Worm (Caenorhabditis elegans) whole organism, L4 larva: ENCODE measurements around the gene sgcb-1.
A peak's percentile ranks its signal among the peaks of the same experiment; 100 is the strongest.

ENCODE experiments used
- D1046.2 ChIP-seq: fragments of 200-800 bp; sonication (Bioruptor generic); IDR thresholded peaks from 2 replicates; pipeline ENCODE4 v1.3.6; 2022; ENCODE audit warnings: missing genetic modification characterization, missing compliant biosample characterization
- R02D3.7 ChIP-seq: fragments of 150-350 bp; sonication (generic microtip); optimal IDR thresholded peaks from 3 replicates; lab custom pipeline; 2014; ENCODE audit warnings: missing biosample characterization, missing genetic modification characterization
- T20F7.1 ChIP-seq: fragments of 200-800 bp; sonication (Bioruptor generic); optimal IDR thresholded peaks from 2 replicates; lab custom pipeline; 2018; ENCODE audit warnings: mild to moderate bottlenecking, missing genetic modification characterization, missing compliant biosample characterization
- T26A8.4 ChIP-seq: fragments of 200-800 bp; sonication (Bioruptor generic); IDR thresholded peaks from 2 replicates; pipeline ENCODE4 v1.3.6; 2022; ENCODE audit warnings: missing genetic modification characterization, missing compliant biosample characterization
- Y48G9A.11 ChIP-seq: fragments of 200-800 bp; sonication (Bioruptor generic); IDR thresholded peaks from 2 replicates; pipeline ENCODE4 v1.3.6; 2022; ENCODE audit warnings: missing genetic modification reagents, missing genetic modification characterization, missing compliant biosample characterization
- Y5F2A.4 ChIP-seq: fragments of 200-800 bp; sonication (Bioruptor generic); optimal IDR thresholded peaks from 2 replicates; lab custom pipeline; 2018; ENCODE audit warnings: mild to moderate bottlenecking, missing genetic modification characterization, missing compliant biosample characterization
- aha-1 ChIP-seq: fragments of 150-350 bp; peaks from one replicate; lab custom pipeline; 2014; ENCODE audit warnings: missing biosample characterization, missing genetic modification characterization
- ceh-20 ChIP-seq: fragments of 200-800 bp; sonication (Bioruptor generic); IDR thresholded peaks from 2 replicates; pipeline ENCODE4 v1.3.6; 2022; ENCODE audit warnings: missing genetic modification reagents, missing genetic modification characterization, missing compliant biosample characterization
- ceh-32 ChIP-seq: sonication (generic microtip); optimal IDR thresholded peaks from 2 replicates; lab custom pipeline; 2016; ENCODE audit warnings: mild to moderate bottlenecking, missing genetic modification characterization, missing compliant biosample characterization; ENCODE audit not compliant: poor library complexity
- cey-2 ChIP-seq: sonication (generic microtip); optimal IDR thresholded peaks from 3 replicates; lab custom pipeline; 2017; ENCODE audit warnings: missing genetic modification characterization, mild to moderate bottlenecking, missing compliant biosample characterization, antibody characterized with exemption, borderline replicate concordance; ENCODE audit not compliant: insufficient read depth
- daf-16 ChIP-seq, 3 experiments: sonication (generic microtip); optimal IDR thresholded peaks; 2 replicates each; lab custom pipeline; 2016 to 2017; ENCODE audit warnings: missing genetic modification characterization in 3 of 3, missing genetic modification reagents in 3 of 3, mild to moderate bottlenecking in 2 of 3, missing compliant biosample characterization in 2 of 3, missing biosample characterization in 1 of 3, moderate library complexity in 1 of 3
- daf-19 ChIP-seq: fragments of 200-800 bp; sonication (Bioruptor generic); conservative IDR thresholded peaks from 2 replicates; pipeline ENCODE4 v1.3.6; 2022; ENCODE audit warnings: missing genetic modification characterization, missing compliant biosample characterization
- dmd-6 ChIP-seq: fragments of 200-800 bp; sonication (Bioruptor generic); IDR thresholded peaks from 2 replicates; pipeline ENCODE4 v1.3.6; 2022; ENCODE audit warnings: missing genetic modification reagents, missing genetic modification characterization, missing compliant biosample characterization
- dmd-8 ChIP-seq: fragments of 200-800 bp; sonication (Bioruptor generic); IDR thresholded peaks from 2 replicates; pipeline ENCODE4 v1.3.6; 2022; ENCODE audit warnings: missing genetic modification characterization, missing compliant biosample characterization
- dmd-9 ChIP-seq: fragments of 200-800 bp; sonication (Bioruptor generic); IDR thresholded peaks from 2 replicates; pipeline ENCODE4 v1.3.6; 2022; ENCODE audit warnings: missing genetic modification reagents, missing genetic modification characterization, missing compliant biosample characterization
- egl-43 ChIP-seq: fragments of 200-800 bp; sonication (Bioruptor generic); IDR thresholded peaks from 2 replicates; pipeline ENCODE4 v1.3.6; 2022; ENCODE audit warnings: missing genetic modification reagents, missing genetic modification characterization, missing compliant biosample characterization
- fkh-10 ChIP-seq: fragments of 150-350 bp; optimal IDR thresholded peaks from 2 replicates; lab custom pipeline; 2014; ENCODE audit warnings: missing biosample characterization, missing genetic modification reagents, missing genetic modification characterization
- hlh-11 ChIP-seq: fragments of 200-800 bp; sonication (Bioruptor generic); optimal IDR thresholded peaks from 2 replicates; lab custom pipeline; 2018; ENCODE audit warnings: mild to moderate bottlenecking, missing genetic modification characterization, missing compliant biosample characterization
- hlh-30 ChIP-seq: sonication (generic microtip); optimal IDR thresholded peaks from 2 replicates; lab custom pipeline; 2017; ENCODE audit warnings: antibody characterized with exemption, mild to moderate bottlenecking, missing genetic modification characterization, missing compliant biosample characterization; ENCODE audit not compliant: insufficient read depth
- lin-39 ChIP-seq: fragments of 150-350 bp; optimal IDR thresholded peaks from 2 replicates; lab custom pipeline; 2014; ENCODE audit warnings: missing biosample characterization, missing genetic modification reagents, missing genetic modification characterization
- mdl-1 ChIP-seq, 2 experiments: fragments of 150-350 bp in 1 of 2; sonication (generic microtip) in 1 of 2; optimal IDR thresholded peaks; 2 replicates each; lab custom pipeline; 2014 to 2017; ENCODE audit warnings: missing biosample characterization in 2 of 2, missing genetic modification characterization in 2 of 2
- mdt-29 ChIP-seq: fragments of 200-800 bp; sonication (Bioruptor generic); IDR thresholded peaks from 2 replicates; pipeline ENCODE4 v1.3.6; 2022; ENCODE audit warnings: missing genetic modification reagents, missing genetic modification characterization, missing compliant biosample characterization
- mep-1 ChIP-seq: fragments of 150-350 bp; sonication (generic microtip); optimal IDR thresholded peaks from 3 replicates; lab custom pipeline; 2014; ENCODE audit warnings: missing biosample characterization, missing genetic modification characterization
- mes-2 ChIP-seq: sonication (generic microtip); optimal IDR thresholded peaks from 2 replicates; lab custom pipeline; 2016; ENCODE audit warnings: missing genotype, mild to moderate bottlenecking, missing genetic modification characterization, missing compliant biosample characterization; ENCODE audit not compliant: poor library complexity, severe bottlenecking
- mxl-2 ChIP-seq: fragments of 200-800 bp; sonication (Bioruptor generic); conservative IDR thresholded peaks from 2 replicates; pipeline ENCODE4 v1.3.6; 2022; ENCODE audit warnings: missing genetic modification reagents, missing genetic modification characterization, missing compliant biosample characterization
- mxl-3 ChIP-seq: fragments of 200-800 bp; sonication (Bioruptor generic); optimal IDR thresholded peaks from 2 replicates; lab custom pipeline; 2018; ENCODE audit warnings: mild to moderate bottlenecking, missing genetic modification characterization, missing compliant biosample characterization
- nhr-25 ChIP-seq: sonication (generic microtip); optimal IDR thresholded peaks from 2 replicates; lab custom pipeline; 2017; ENCODE audit warnings: missing genetic modification characterization, mild to moderate bottlenecking, missing compliant biosample characterization, antibody characterized with exemption, moderate library complexity, borderline replicate concordance; ENCODE audit not compliant: insufficient read depth
- nhr-28 ChIP-seq: fragments of 150-350 bp; optimal IDR thresholded peaks from 2 replicates; lab custom pipeline; 2014; ENCODE audit warnings: missing biosample characterization, missing genetic modification characterization
- nhr-41 ChIP-seq: fragments of 200-800 bp; sonication (Bioruptor generic); IDR thresholded peaks from 2 replicates; pipeline ENCODE4 v1.3.6; 2022; ENCODE audit warnings: missing genetic modification reagents, missing genetic modification characterization, missing compliant biosample characterization
- nhr-48 ChIP-seq: sonication (generic microtip); optimal IDR thresholded peaks from 2 replicates; lab custom pipeline; 2016; ENCODE audit warnings: mild to moderate bottlenecking, missing genetic modification characterization, missing compliant biosample characterization
- nhr-6 ChIP-seq: fragments of 150-350 bp; optimal IDR thresholded peaks from 2 replicates; lab custom pipeline; 2014; ENCODE audit warnings: missing biosample characterization, missing genetic modification characterization
- pha-4 ChIP-seq, 2 experiments: fragments of 150-350 bp in 1 of 2; fragments of 200-800 bp in 1 of 2; sonication (Bioruptor generic) in 1 of 2; IDR thresholded peaks in 1 of 2; optimal IDR thresholded peaks in 1 of 2; 2 replicates each; pipeline versions ENCODE4 v1.3.6 to Lab custom; 2014 to 2022; ENCODE audit warnings: missing genetic modification characterization in 2 of 2, missing genetic modification reagents in 2 of 2, missing biosample characterization in 1 of 2, missing compliant biosample characterization in 1 of 2
- pqm-1 ChIP-seq: sonication (generic microtip); optimal IDR thresholded peaks from 2 replicates; lab custom pipeline; 2017; ENCODE audit warnings: missing biosample characterization, missing genetic modification characterization
- set-16 ChIP-seq: fragments of 200-800 bp; sonication (Bioruptor generic); IDR thresholded peaks from 2 replicates; pipeline ENCODE4 v1.3.6; 2022; ENCODE audit warnings: missing genetic modification reagents, missing genetic modification characterization, missing compliant biosample characterization
- skn-1 ChIP-seq: fragments of 150-350 bp; optimal IDR thresholded peaks from 2 replicates; lab custom pipeline; 2014; ENCODE audit warnings: missing biosample characterization, missing genetic modification characterization
- spr-1 ChIP-seq: sonication (generic microtip); optimal IDR thresholded peaks from 2 replicates; lab custom pipeline; 2016; ENCODE audit warnings: mild to moderate bottlenecking, missing genetic modification characterization, missing compliant biosample characterization
- tag-97 ChIP-seq: fragments of 200-800 bp; sonication (Bioruptor generic); IDR thresholded peaks from 2 replicates; pipeline ENCODE4 v1.3.6; 2022; ENCODE audit warnings: missing genetic modification characterization, missing compliant biosample characterization
- unc-62 ChIP-seq, 3 experiments: fragments of 150-350 bp in 1 of 3; sonication (generic microtip); optimal IDR thresholded peaks in 2 of 3; peaks in 1 of 3; 1 replicate in 1 of 3; 2 replicates in 2 of 3; lab custom pipeline; 2014 to 2017; ENCODE audit warnings: missing biosample characterization in 3 of 3, missing genetic modification characterization in 3 of 3, missing genetic modification reagents in 3 of 3, missing genotype in 1 of 3
- zfp-3 ChIP-seq: fragments of 200-800 bp; sonication (Bioruptor generic); conservative IDR thresholded peaks from 2 replicates; pipeline ENCODE4 v1.3.6; 2022; ENCODE audit warnings: missing genetic modification reagents, missing genetic modification characterization, missing compliant biosample characterization
- zip-11 ChIP-seq: fragments of 200-800 bp; sonication (Bioruptor generic); IDR thresholded peaks from 2 replicates; pipeline ENCODE4 v1.3.6; 2022; ENCODE audit warnings: missing genetic modification characterization, missing compliant biosample characterization
- ztf-11 ChIP-seq: fragments of 150-350 bp; optimal IDR thresholded peaks from 2 replicates; lab custom pipeline; 2014; ENCODE audit warnings: missing biosample characterization, missing genetic modification characterization

Gene sgcb-1

ce11 chrII:300977-301772, 24.9 kb upstream of the sgcb-1 start, which contains the start of gene K01A2.5:
Gene K01A2.5, plus strand, starts transcription at chrII:301273.
- TF ChIP-seq cey-2 (tag; lab: Kevin White, UChicago) (peak; percentile 31), hlh-11 (peak; percentile 34), mdl-1 (tag; optimal IDR thresholded peaks at IDR 0.05; lab: Kevin White, UChicago) (peak in 1 of 2 experiments; percentile 23), nhr-28 (tag; lab: Kevin White, UChicago) (peak; percentile 66), unc-62 (GFP tag; optimal IDR thresholded peaks at IDR 0.05 in 1 of 2; lab: Kevin White, UChicago) (peak in 1 of 2 experiments; percentile 96), unc-62 (tag; optimal IDR thresholded peaks at IDR 0.05; lab: Kevin White, UChicago) (no peak), T26A8.4 (GFP tag; lab: Robert Waterston, UW) (no peak), mxl-3 (GFP tag; lab: Kevin White, UChicago) (peak; percentile 35), zip-11 (GFP tag; lab: Robert Waterston, UW) (no peak), dmd-9 (GFP tag; lab: Robert Waterston, UW) (no peak), R02D3.7 (no peak), nhr-25 (peak; percentile 57), dmd-8 (no peak), mep-1 (tag; lab: Kevin White, UChicago) (no peak), skn-1 (tag; lab: Kevin White, UChicago) (no peak), lin-39 (no peak), hlh-30 (tag; lab: Kevin White, UChicago) (peak; percentile 58), Y5F2A.4 (GFP tag; lab: Kevin White, UChicago) (no peak), nhr-48 (peak; percentile 10)

ce11 chrII:303927-304711, 22.0 kb upstream of the sgcb-1 start:
- TF ChIP-seq set-16 (GFP tag; lab: Robert Waterston, UW) (peak; percentile 83), ceh-32 (no peak), mes-2 (tag; lab: Kevin White, UChicago) (no peak), mxl-2 (GFP tag; lab: Robert Waterston, UW) (no peak), spr-1 (tag; lab: Kevin White, UChicago) (no peak), aha-1 (peak; percentile 92)
- TF ChIP-seq, all 104 proteins: peak for 2

ce11 chrII:305645-306044, 20.5 kb upstream of the sgcb-1 start, which contains the start of gene col-69:
Gene col-69, minus strand, starts transcription at chrII:305745.
- TF ChIP-seq nhr-25 (no peak), D1046.2 (GFP tag; lab: Robert Waterston, UW) (no peak), pqm-1 (tag; lab: Kevin White, UChicago) (peak; percentile 22), nhr-41 (GFP tag; lab: Robert Waterston, UW) (no peak), Y48G9A.11 (GFP tag; lab: Robert Waterston, UW) (no peak), dmd-6 (GFP tag; lab: Robert Waterston, UW) (no peak), T26A8.4 (GFP tag; lab: Robert Waterston, UW) (no peak), nhr-6 (no peak), ztf-11 (tag; lab: Kevin White, UChicago) (no peak), daf-16 (GFP tag; optimal IDR thresholded peaks at IDR 0.05; lab: Kevin White, UChicago) (no peak), daf-16 (tag; optimal IDR thresholded peaks at IDR 0.05; lab: Kevin White, UChicago) (peak; percentile 13), T20F7.1 (GFP tag; lab: Kevin White, UChicago) (no peak), zfp-3 (GFP tag; lab: Robert Waterston, UW) (no peak), egl-43 (GFP tag; lab: Robert Waterston, UW) (no peak), nhr-48 (no peak), nhr-28 (tag; lab: Kevin White, UChicago) (peak; percentile 8), mdt-29 (GFP tag; lab: Robert Waterston, UW) (no peak), tag-97 (GFP tag; lab: Robert Waterston, UW) (no peak), pha-4 (GFP tag; IDR thresholded peaks at IDR 0.05; lab: Robert Waterston, UW) (no peak), pha-4 (tag; optimal IDR thresholded peaks at IDR 0.05; lab: Kevin White, UChicago) (no peak), fkh-10 (GFP tag; lab: Kevin White, UChicago) (no peak), daf-19 (GFP tag; lab: Robert Waterston, UW) (no peak), ceh-20 (GFP tag; lab: Robert Waterston, UW) (no peak)
